Fruit fly (Drosophila melanogaster) Kc167 (cell line): ENCODE measurements around the gene CG5070.

Experiments
- Myc ChIP-seq: fragments of >200 bp; optimal IDR thresholded peaks from 2 replicates; lab custom pipeline; 2017; ENCODE audit warnings: missing external identifiers
- Sin3A ChIP-seq: fragments of >200 bp; optimal IDR thresholded peaks from 2 replicates; lab custom pipeline; 2018; ENCODE audit warnings: missing external identifiers
- h ChIP-seq: fragments of >200 bp; optimal IDR thresholded peaks from 3 replicates; lab custom pipeline; 2018; ENCODE audit warnings: missing external identifiers
- insv ChIP-seq: fragments of >200 bp; optimal IDR thresholded peaks from 3 replicates; lab custom pipeline; 2018; ENCODE audit warnings: missing external identifiers
- psq ChIP-seq: fragments of >200 bp; optimal IDR thresholded peaks from 2 replicates; lab custom pipeline; 2017; ENCODE audit warnings: missing external identifiers
- ttk ChIP-seq: sonication (Bioruptor generic); optimal IDR thresholded peaks from 2 replicates; lab custom pipeline; 2017; ENCODE audit warnings: missing external identifiers

Gene CG5070

dm6 chrX:17232642-17233041, 29.7 kb downstream of the CG5070 start, which contains the start of gene f:
TSS of gene f (plus strand) at chrX:17232942.
- TF ChIP-seq Sin3A (lab: Kevin White, UChicago), result no peak

- TF ChIP-seq Myc (no peak), insv (lab: Kevin White, UChicago) (no peak)
These were observed 33.6 kb downstream of the CG5070 start for dm6 chrX:17236468-17236867.

- TF ChIP-seq psq (lab: Kevin White, UChicago), result no peak
- TF ChIP-seq Sin3A (lab: Kevin White, UChicago), result no peak
- TF ChIP-seq ttk, result no peak
- no peak for TF ChIP-seq Myc
- TF ChIP-seq h (lab: Kevin White, UChicago), result no peak
- no peak for TF ChIP-seq insv (lab: Kevin White, UChicago)
These were observed 34.5 kb downstream of the CG5070 start for dm6 chrX:17237421-17237820.

dm6 chrX:17244854-17245253, 41.9 kb downstream of the CG5070 start, which contains the start of gene CG8915:
TSS of gene CG8915 (minus strand) at chrX:17245001.
- no peak for TF ChIP-seq h (lab: Kevin White, UChicago)
- no peak for TF ChIP-seq Myc
- TF ChIP-seq psq (lab: Kevin White, UChicago), result no peak
- no peak for TF ChIP-seq Sin3A (lab: Kevin White, UChicago)
- TF ChIP-seq insv (lab: Kevin White, UChicago), result no peak
- TF ChIP-seq ttk, result no peak

dm6 chrX:17246916-17247315, 44.0 kb downstream of the CG5070 start, which contains the start of gene CG42854:
TSS of gene CG42854 (minus strand) at chrX:17247016.
- TF ChIP-seq psq (lab: Kevin White, UChicago) (no peak), h (lab: Kevin White, UChicago) (no peak), insv (lab: Kevin White, UChicago) (no peak), ttk (no peak), Myc (no peak), Sin3A (lab: Kevin White, UChicago) (no peak)

dm6 chrX:17249326-17249725, 46.4 kb downstream of the CG5070 start, which contains the start of gene CG8675:
TSS of gene CG8675 (minus strand) at chrX:17249502.
- TF ChIP-seq Myc, result no peak
- no peak for TF ChIP-seq Sin3A (lab: Kevin White, UChicago)
- TF ChIP-seq insv (lab: Kevin White, UChicago), result no peak
- no peak for TF ChIP-seq ttk
- no peak for TF ChIP-seq psq (lab: Kevin White, UChicago)
- TF ChIP-seq h (lab: Kevin White, UChicago), result no peak
